Worm (Caenorhabditis elegans) whole organism, late embryonic: ENCODE results near the gene mars-1.
A peak's percentile ranks its signal among the peaks of the same experiment; 100 is the strongest.

Experiments used
- C08G9.2 ChIP-seq: sonication (generic microtip); optimal IDR thresholded peaks from 2 replicates; lab custom pipeline; 2016; ENCODE audit warnings: mild to moderate bottlenecking, missing genetic modification characterization, moderate library complexity, missing compliant biosample characterization
- che-1 ChIP-seq: sonication (generic microtip); optimal IDR thresholded peaks from 2 replicates; lab custom pipeline; 2016; ENCODE audit warnings: mild to moderate bottlenecking, missing genetic modification characterization, missing compliant biosample characterization

DNA sequence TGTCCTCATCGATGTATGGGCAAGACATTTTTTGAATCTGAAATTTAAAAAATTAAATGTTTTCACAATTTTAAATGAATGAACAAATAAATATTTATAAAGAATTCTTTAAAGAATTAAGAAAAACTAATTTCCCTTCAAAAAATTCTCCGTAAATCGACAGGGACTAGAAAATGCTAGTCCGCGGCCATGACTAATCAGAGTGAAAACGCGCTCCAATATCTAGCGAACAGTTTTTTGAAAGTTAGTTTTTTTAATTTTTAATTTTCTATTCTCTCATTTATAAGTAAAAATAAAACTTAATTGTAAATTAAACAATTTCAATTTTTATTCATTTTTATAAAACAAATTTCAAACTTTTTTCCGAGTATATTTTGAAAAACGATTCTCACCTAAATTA lies 42.5 kb downstream of the mars-1 start:
- peak; percentile 55 for TF ChIP-seq C08G9.2
- TF ChIP-seq che-1: no peak
